Fruit fly (Drosophila melanogaster) whole organism, embryonic: ENCODE measurements around the gene Coq5.

ENCODE experiments used
- Abd-B ChIP-seq: fragments of 200-800 bp; sonication (Bioruptor generic); optimal IDR thresholded peaks from 2 replicates; lab custom pipeline; 2018; ENCODE audit warnings: missing biosample characterization, mild to moderate bottlenecking, missing genetic modification characterization, moderate library complexity
- B-H1 ChIP-seq: fragments of 200-800 bp; sonication (Bioruptor generic); IDR thresholded peaks from 3 replicates; pipeline ENCODE4 v1.3.6; 2022; ENCODE audit warnings: missing biosample characterization, missing genetic modification characterization
- CG10366 ChIP-seq: fragments of 200-800 bp; sonication (Bioruptor generic); IDR thresholded peaks from 2 replicates; pipeline ENCODE4 v1.3.6; 2022; ENCODE audit warnings: missing biosample characterization, missing genetic modification characterization
- CG10979 ChIP-seq: fragments of 200-800 bp; sonication (Bioruptor generic); optimal IDR thresholded peaks from 2 replicates; lab custom pipeline; 2018; ENCODE audit warnings: missing biosample characterization, mild to moderate bottlenecking, missing genetic modification characterization, moderate library complexity
- CG11560 ChIP-seq: fragments of 200-800 bp; sonication (Bioruptor generic); IDR thresholded peaks from 3 replicates; pipeline ENCODE4 v1.3.6; 2022; ENCODE audit warnings: missing biosample characterization, missing genetic modification characterization
- CG12104 ChIP-seq: fragments of 200-800 bp; sonication (Bioruptor generic); optimal IDR thresholded peaks from 3 replicates; lab custom pipeline; 2016; ENCODE audit warnings: missing biosample characterization, missing genetic modification characterization
- CG12236 ChIP-seq: fragments of 200-800 bp; sonication (Bioruptor generic); optimal IDR thresholded peaks from 2 replicates; lab custom pipeline; 2016; ENCODE audit warnings: missing biosample characterization, missing genetic modification characterization
- CG12942 ChIP-seq: fragments of 200-800 bp; sonication (Bioruptor generic); optimal IDR thresholded peaks from 3 replicates; lab custom pipeline; 2016; ENCODE audit warnings: missing biosample characterization, missing genetic modification characterization
- CG13775 ChIP-seq: fragments of 200-800 bp; sonication (Bioruptor generic); optimal IDR thresholded peaks from 3 replicates; lab custom pipeline; 2017; ENCODE audit warnings: missing biosample characterization, mild to moderate bottlenecking, missing genetic modification characterization
- CG14441 ChIP-seq: fragments of 200-800 bp; sonication (Bioruptor generic); IDR thresholded peaks from 2 replicates; pipeline ENCODE4 v1.3.6; 2022; ENCODE audit warnings: missing biosample characterization, missing genetic modification characterization
- CG15011 ChIP-seq: fragments of 200-800 bp; sonication (Bioruptor generic); optimal IDR thresholded peaks from 3 replicates; lab custom pipeline; 2018; ENCODE audit warnings: missing biosample characterization, mild to moderate bottlenecking, missing genetic modification characterization
- CG15514 ChIP-seq: fragments of 200-800 bp; sonication (Bioruptor generic); optimal IDR thresholded peaks from 3 replicates; lab custom pipeline; 2017; ENCODE audit warnings: missing biosample characterization, missing genetic modification characterization, mild to moderate bottlenecking, moderate library complexity, missing genetic modification reagents
- CG17361 ChIP-seq: fragments of 200-800 bp; sonication (Bioruptor generic); IDR thresholded peaks from 3 replicates; pipeline ENCODE4 v1.3.6; 2022; ENCODE audit warnings: missing biosample characterization, missing genetic modification characterization
- CG17385 ChIP-seq: fragments of 200-800 bp; sonication (Bioruptor generic); optimal IDR thresholded peaks from 3 replicates; lab custom pipeline; 2018; ENCODE audit warnings: missing biosample characterization, mild to moderate bottlenecking, missing genetic modification characterization
- CG17802 ChIP-seq: fragments of 200-800 bp; sonication (Bioruptor generic); optimal IDR thresholded peaks from 2 replicates; lab custom pipeline; 2018; ENCODE audit warnings: missing biosample characterization, mild to moderate bottlenecking, missing genetic modification characterization, moderate library complexity
- CG17912 ChIP-seq: fragments of 200-800 bp; sonication (Bioruptor generic); optimal IDR thresholded peaks from 2 replicates; lab custom pipeline; 2018; ENCODE audit warnings: missing biosample characterization, mild to moderate bottlenecking, missing genetic modification characterization
- CG18619 ChIP-seq: fragments of 200-800 bp; sonication (Bioruptor generic); optimal IDR thresholded peaks from 3 replicates; lab custom pipeline; 2017; ENCODE audit warnings: missing biosample characterization, mild to moderate bottlenecking, missing genetic modification characterization
- CG2875 ChIP-seq: fragments of 200-800 bp; sonication (Bioruptor generic); optimal IDR thresholded peaks from 2 replicates; lab custom pipeline; 2017; ENCODE audit warnings: missing biosample characterization, mild to moderate bottlenecking, missing genetic modification characterization, missing genetic modification reagents
- CG2889 ChIP-seq: fragments of 200-800 bp; sonication (Bioruptor generic); IDR thresholded peaks from 3 replicates; pipeline ENCODE4 v1.3.6; 2022; ENCODE audit warnings: missing biosample characterization, missing genetic modification characterization
- CG31224 ChIP-seq: fragments of 200-800 bp; sonication (Bioruptor generic); IDR thresholded peaks from 2 replicates; pipeline ENCODE4 v1.3.6; 2022; ENCODE audit warnings: missing biosample characterization, missing genetic modification characterization
- CG32532 ChIP-seq: fragments of 200-800 bp; sonication (Bioruptor generic); IDR thresholded peaks from 2 replicates; pipeline ENCODE4 v1.3.6; 2022; ENCODE audit warnings: missing biosample characterization, missing genetic modification characterization
- CG4820 ChIP-seq: fragments of 200-800 bp; sonication (Bioruptor generic); optimal IDR thresholded peaks from 3 replicates; lab custom pipeline; 2016; ENCODE audit warnings: missing biosample characterization, missing genetic modification characterization
- CG7357 ChIP-seq: fragments of 200-800 bp; sonication (Bioruptor generic); IDR thresholded peaks from 3 replicates; pipeline ENCODE4 v1.3.6; 2022; ENCODE audit warnings: missing biosample characterization, missing genetic modification characterization
- CG7786 ChIP-seq: fragments of 200-800 bp; sonication (Bioruptor generic); optimal IDR thresholded peaks from 2 replicates; lab custom pipeline; 2016; ENCODE audit warnings: missing biosample characterization, missing genetic modification characterization
- CG7987 ChIP-seq: fragments of 200-800 bp; sonication (Bioruptor generic); optimal IDR thresholded peaks from 2 replicates; lab custom pipeline; 2018; ENCODE audit warnings: missing biosample characterization, mild to moderate bottlenecking, missing genetic modification characterization, moderate library complexity
- CoRest ChIP-seq: fragments of 200-800 bp; sonication (Bioruptor generic); optimal IDR thresholded peaks from 3 replicates; lab custom pipeline; 2018; ENCODE audit warnings: missing biosample characterization, mild to moderate bottlenecking, missing genetic modification characterization, moderate library complexity
- Elba2 ChIP-seq: fragments of 200-800 bp; sonication (Bioruptor generic); optimal IDR thresholded peaks from 3 replicates; lab custom pipeline; 2016; ENCODE audit warnings: missing biosample characterization, missing genetic modification characterization
- Fer1 ChIP-seq: fragments of 200-800 bp; sonication (Bioruptor generic); optimal IDR thresholded peaks from 2 replicates; lab custom pipeline; 2017; ENCODE audit warnings: missing biosample characterization, mild to moderate bottlenecking, missing genetic modification characterization
- Med ChIP-seq: fragments of 200-800 bp; sonication (Bioruptor generic); peaks from one replicate; lab custom pipeline; 2016; ENCODE audit warnings: missing biosample characterization, missing genetic modification characterization, mild to moderate bottlenecking, inconsistent platforms, moderate library complexity
- NFAT ChIP-seq: fragments of 200-800 bp; sonication (Bioruptor generic); IDR thresholded peaks from 2 replicates; pipeline ENCODE4 v1.3.6; 2022; ENCODE audit warnings: missing biosample characterization, missing genetic modification characterization
- Opbp ChIP-seq: fragments of 200-800 bp; sonication (Bioruptor generic); IDR thresholded peaks from 3 replicates; pipeline ENCODE4 v1.3.6; 2022; ENCODE audit warnings: missing biosample characterization, missing genetic modification characterization; ENCODE audit not compliant: partially characterized antibody
- Sin3A ChIP-seq: fragments of >200 bp; optimal IDR thresholded peaks from 2 replicates; lab custom pipeline; 2018
- Sox102F ChIP-seq: fragments of 200-800 bp; sonication (Bioruptor generic); optimal IDR thresholded peaks from 2 replicates; lab custom pipeline; 2018; ENCODE audit warnings: missing biosample characterization, mild to moderate bottlenecking, missing genetic modification characterization, moderate library complexity
- Sry-δ ChIP-seq: fragments of 200-800 bp; sonication (Bioruptor generic); optimal IDR thresholded peaks from 2 replicates; lab custom pipeline; 2016; ENCODE audit warnings: missing biosample characterization, missing genetic modification characterization
- amos ChIP-seq: fragments of 200-800 bp; sonication (Bioruptor generic); IDR thresholded peaks from 2 replicates; pipeline ENCODE4 v1.3.6; 2022; ENCODE audit warnings: missing biosample characterization, missing genetic modification characterization; ENCODE audit not compliant: partially characterized antibody
- ato ChIP-seq: fragments of 200-800 bp; sonication (Bioruptor generic); IDR thresholded peaks from 2 replicates; pipeline ENCODE4 v1.3.6; 2022; ENCODE audit warnings: missing biosample characterization, missing genetic modification characterization; ENCODE audit not compliant: partially characterized antibody
- br ChIP-seq: fragments of >200 bp; optimal IDR thresholded peaks from 2 replicates; lab custom pipeline; 2017
- crol ChIP-seq: fragments of 200-800 bp; sonication (Bioruptor generic); IDR thresholded peaks from 2 replicates; pipeline ENCODE4 v1.3.6; 2022; ENCODE audit warnings: missing biosample characterization, missing genetic modification characterization
- disco-r ChIP-seq: fragments of 200-800 bp; sonication (Bioruptor generic); optimal IDR thresholded peaks from 2 replicates; lab custom pipeline; 2016; ENCODE audit warnings: missing biosample characterization, missing genetic modification characterization
- gem ChIP-seq: fragments of 200-800 bp; sonication (Bioruptor generic); optimal IDR thresholded peaks from 2 replicates; lab custom pipeline; 2019; ENCODE audit warnings: missing biosample characterization, mild to moderate bottlenecking, missing genetic modification characterization, moderate library complexity
- gfzf ChIP-seq: fragments of 200-800 bp; sonication (Bioruptor generic); optimal IDR thresholded peaks from 2 replicates; lab custom pipeline; 2016; ENCODE audit warnings: missing biosample characterization, mild to moderate bottlenecking, missing genetic modification characterization, moderate library complexity
- hkb ChIP-seq, 2 experiments: fragments of 200-800 bp in 1 of 2; fragments of >200 bp in 1 of 2; sonication (Bioruptor generic) in 1 of 2; IDR thresholded peaks in 1 of 2; optimal IDR thresholded peaks in 1 of 2; 2 replicates each; pipeline versions ENCODE4 v1.3.6 to Lab custom; 2017 to 2022; ENCODE audit warnings: missing biosample characterization in 1 of 2, missing genetic modification characterization in 1 of 2
- lov ChIP-seq, 2 experiments: fragments of 200-800 bp in 1 of 2; fragments of >200 bp in 1 of 2; sonication (Bioruptor generic) in 1 of 2; IDR thresholded peaks in 1 of 2; optimal IDR thresholded peaks in 1 of 2; 2 replicates in 1 of 2; 3 replicates in 1 of 2; pipeline versions ENCODE4 v1.3.6 to Lab custom; 2017 to 2022; ENCODE audit warnings: missing biosample characterization in 1 of 2, missing genetic modification characterization in 1 of 2
- pan ChIP-seq, 4 experiments: fragments of >200 bp in 3 of 4; fragments of 200-800 bp in 1 of 4; sonication (Bioruptor generic) in 1 of 4; optimal IDR thresholded peaks in 3 of 4; IDR thresholded peaks in 1 of 4; 2 replicates each; pipeline versions ENCODE4 v1.3.6 to Lab custom; 2017 to 2022; ENCODE audit warnings: missing biosample characterization in 2 of 4, missing genetic modification characterization in 2 of 4, mixed read lengths in 1 of 4
- pum ChIP-seq: fragments of 200-800 bp; sonication (Bioruptor generic); optimal IDR thresholded peaks from 2 replicates; lab custom pipeline; 2016; ENCODE audit warnings: missing biosample characterization, missing genetic modification characterization
- ranshi ChIP-seq: fragments of 200-800 bp; sonication (Bioruptor generic); IDR thresholded peaks from 2 replicates; pipeline ENCODE4 v1.3.6; 2022; ENCODE audit warnings: missing biosample characterization, missing genetic modification characterization
- sd ChIP-seq: fragments of 200-800 bp; sonication (Bioruptor generic); optimal IDR thresholded peaks from 3 replicates; lab custom pipeline; 2018; ENCODE audit warnings: missing biosample characterization, mild to moderate bottlenecking, missing genetic modification characterization, moderate library complexity
- seq ChIP-seq: fragments of 200-800 bp; sonication (Bioruptor generic); IDR thresholded peaks from 2 replicates; pipeline ENCODE4 v1.3.6; 2022; ENCODE audit warnings: missing biosample characterization, missing genetic modification characterization
- tup ChIP-seq: fragments of 200-800 bp; sonication (Bioruptor generic); optimal IDR thresholded peaks from 2 replicates; lab custom pipeline; 2016; ENCODE audit warnings: missing biosample characterization, mild to moderate bottlenecking, missing genetic modification characterization, moderate library complexity
- vfl ChIP-seq: fragments of 200-800 bp; sonication (Bioruptor generic); optimal IDR thresholded peaks from 2 replicates; lab custom pipeline; 2016; ENCODE audit warnings: missing biosample characterization, missing genetic modification characterization

The Coq5 gene

DNA sequence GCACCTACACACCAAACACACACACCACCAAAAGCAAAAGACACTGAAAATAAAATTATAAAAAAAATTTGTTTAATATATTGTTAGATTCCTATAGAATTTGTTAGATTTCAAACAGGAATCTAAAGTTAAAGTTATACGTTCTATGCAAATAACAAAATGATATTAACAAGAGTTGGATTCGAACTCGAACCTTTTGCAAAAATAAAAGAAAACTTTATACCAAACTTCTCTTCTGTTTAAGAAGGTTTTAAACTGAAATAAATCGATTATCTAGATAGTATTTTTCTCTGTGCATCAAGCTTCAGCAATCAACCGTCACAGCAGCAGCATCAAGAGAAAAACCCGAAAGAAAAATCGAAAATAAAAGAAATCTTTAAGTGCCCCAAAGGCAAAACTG lies 32.1 kb upstream of the Coq5 start (continued):
- peak; percentile 46 for TF ChIP-seq CoRest (tag; lab: Kevin White, UChicago)
- TF ChIP-seq pum (GFP tag; lab: Kevin White, UChicago): no peak
- TF ChIP-seq Fer1 (GFP tag; lab: Kevin White, UChicago): peak; percentile 29
- peak; percentile 72 for TF ChIP-seq Sox102F (GFP tag; lab: Kevin White, UChicago)
- no peak for TF ChIP-seq seq (GFP tag; lab: Robert Waterston, UW)
- TF ChIP-seq CG18619 (GFP tag; lab: Kevin White, UChicago): no peak
- no peak for TF ChIP-seq br (lab: Kevin White, UChicago)
- TF ChIP-seq CG32532 (GFP tag; lab: Robert Waterston, UW): no peak
- TF ChIP-seq CG7357 (GFP tag; lab: Robert Waterston, UW): no peak
- no peak for TF ChIP-seq CG2889 (GFP tag; lab: Robert Waterston, UW)
- TF ChIP-seq gem (tag; lab: Kevin White, UChicago): peak; percentile 70
- TF ChIP-seq NFAT (GFP tag; lab: Robert Waterston, UW): no peak
- no peak for TF ChIP-seq gfzf
- peak; percentile 77; the same call in 2 of the 3 replicates for TF ChIP-seq CG17361 (GFP tag; lab: Robert Waterston, UW)
- TF ChIP-seq sd: no peak
- TF ChIP-seq CG15514: no peak
- TF ChIP-seq CG11560 (tag; lab: Robert Waterston, UW): no peak
- no peak for TF ChIP-seq vfl
- TF ChIP-seq disco-r (GFP tag; lab: Kevin White, UChicago): no peak
- TF ChIP-seq Sin3A (lab: Kevin White, UChicago): no peak
- no peak for TF ChIP-seq B-H1 (GFP tag; lab: Robert Waterston, UW)
- TF ChIP-seq CG15011: no peak
- TF ChIP-seq Med (GFP tag; lab: Kevin White, UChicago): peak; percentile 4
- TF ChIP-seq CG12104 (GFP tag; lab: Kevin White, UChicago): no peak
- TF ChIP-seq pan (optimal IDR thresholded peaks at IDR 0.05; lab: Kevin White, UChicago): no peak
- no peak for TF ChIP-seq pan (GFP tag; optimal IDR thresholded peaks at IDR 0.05 in 1 of 2, IDR thresholded peaks at IDR 0.05 in 1 of 2)
- TF ChIP-seq tup (GFP tag; lab: Kevin White, UChicago): no peak
- no peak for TF ChIP-seq Sry-δ (GFP tag; lab: Kevin White, UChicago)
- 0 out of 2 replicates have a peak, but pooled peaks have one; percentile 11 for TF ChIP-seq crol (GFP tag; lab: Robert Waterston, UW)
- peak; percentile 13 for TF ChIP-seq CG13775 (GFP tag; lab: Kevin White, UChicago)
- TF ChIP-seq ato (GFP tag; lab: Robert Waterston, UW): no peak
- TF ChIP-seq Abd-B: peak; percentile 8
- no peak for TF ChIP-seq CG12942 (GFP tag; lab: Kevin White, UChicago)
- no peak for TF ChIP-seq lov (optimal IDR thresholded peaks at IDR 0.05; lab: Kevin White, UChicago)
- TF ChIP-seq lov (GFP tag; IDR thresholded peaks at IDR 0.05; lab: Robert Waterston, UW): no peak
- no peak for TF ChIP-seq CG31224
- TF ChIP-seq CG2875: no peak
- TF ChIP-seq CG14441 (GFP tag; lab: Robert Waterston, UW): no peak
- TF ChIP-seq hkb (optimal IDR thresholded peaks at IDR 0.05; lab: Kevin White, UChicago): no peak
- peak; percentile 42; the same call in 1 of the 2 replicates for TF ChIP-seq hkb (GFP tag; IDR thresholded peaks at IDR 0.05; lab: Robert Waterston, UW)
- TF ChIP-seq CG7987: no peak
- no peak for TF ChIP-seq CG17912
- no peak for TF ChIP-seq CG17802
- TF ChIP-seq Elba2 (GFP tag; lab: Kevin White, UChicago): no peak
- TF ChIP-seq CG10979 (tag; lab: Kevin White, UChicago): peak; percentile 59
- TF ChIP-seq amos: no peak
- TF ChIP-seq CG10366 (GFP tag; lab: Robert Waterston, UW): no peak
- no peak for TF ChIP-seq Opbp (GFP tag; lab: Robert Waterston, UW)
- no peak for TF ChIP-seq CG17385 (GFP tag; lab: Kevin White, UChicago)
- TF ChIP-seq CG4820: no peak
- TF ChIP-seq CG7786: no peak
- TF ChIP-seq CG12236 (GFP tag; lab: Kevin White, UChicago): no peak
- TF ChIP-seq ranshi (GFP tag; lab: Robert Waterston, UW): no peak
